Fruit fly (Drosophila melanogaster): ENCODE data around the gene CG7702.

- TF ChIP-seq fru (GFP tag; optimal IDR thresholded peaks at IDR 0.05): no peak
- no peak for TF ChIP-seq tai (GFP tag; optimal IDR thresholded peaks at IDR 0.05)
- no peak for TF ChIP-seq dl (GFP tag; optimal IDR thresholded peaks at IDR 0.05; ENCODE audit: insufficient read depth in 1 of 2, partially characterized antibody in 2 of 2)
- no peak for TF ChIP-seq Sp1 (GFP tag; optimal IDR thresholded peaks at IDR 0.05)
- no peak for TF ChIP-seq lola (GFP tag; optimal IDR thresholded peaks at IDR 0.05)
- no peak for TF ChIP-seq Abd-B (GFP tag; optimal IDR thresholded peaks at IDR 0.05)
- no peak for TF ChIP-seq dsf (GFP tag; optimal IDR thresholded peaks at IDR 0.05; ENCODE audit: borderline replicate concordance)
- TF ChIP-seq GATAd (GFP tag; optimal IDR thresholded peaks at IDR 0.05): no peak
- no peak for TF ChIP-seq usp (GFP tag; optimal IDR thresholded peaks at IDR 0.05)
- no peak for TF ChIP-seq OdsH (GFP tag; optimal IDR thresholded peaks at IDR 0.05)
Observed at dm6 chr3R:18698855-18699569, 29.8 kb downstream of the CG7702 start.

All from whole organism, wandering third instar larva.